Fruit fly (Drosophila melanogaster) whole organism, embryonic: ENCODE data around the gene CG8560.

ENCODE experiments used
- Antp ChIP-seq: fragments of 200-800 bp; sonication (Bioruptor generic); optimal IDR thresholded peaks from 3 replicates; lab custom pipeline; 2016; ENCODE audit warnings: missing biosample characterization, missing genetic modification characterization
- CG12104 ChIP-seq: fragments of 200-800 bp; sonication (Bioruptor generic); optimal IDR thresholded peaks from 3 replicates; lab custom pipeline; 2016; ENCODE audit warnings: missing biosample characterization, missing genetic modification characterization
- CG1233 ChIP-seq: fragments of 200-800 bp; sonication (Bioruptor generic); optimal IDR thresholded peaks from 4 replicates; lab custom pipeline; 2018; ENCODE audit warnings: missing biosample characterization, mild to moderate bottlenecking, missing genetic modification characterization
- CG12769 ChIP-seq: fragments of 200-800 bp; sonication (Bioruptor generic); optimal IDR thresholded peaks from 2 replicates; lab custom pipeline; 2019; ENCODE audit warnings: missing biosample characterization, mild to moderate bottlenecking, missing genetic modification characterization, moderate library complexity
- CG14441 ChIP-seq: fragments of 200-800 bp; sonication (Bioruptor generic); IDR thresholded peaks from 2 replicates; pipeline ENCODE4 v1.3.6; 2022; ENCODE audit warnings: missing biosample characterization, missing genetic modification characterization
- CG1647 ChIP-seq: fragments of 200-800 bp; sonication (Bioruptor generic); optimal IDR thresholded peaks from 3 replicates; lab custom pipeline; 2016; ENCODE audit warnings: missing biosample characterization, missing genetic modification characterization
- CG16813 ChIP-seq: fragments of 200-800 bp; sonication (Bioruptor generic); IDR thresholded peaks from 3 replicates; pipeline ENCODE4 v1.3.6; 2022; ENCODE audit warnings: missing biosample characterization, missing genetic modification characterization; ENCODE audit not compliant: partially characterized antibody
- CG17385 ChIP-seq: fragments of 200-800 bp; sonication (Bioruptor generic); optimal IDR thresholded peaks from 3 replicates; lab custom pipeline; 2018; ENCODE audit warnings: missing biosample characterization, mild to moderate bottlenecking, missing genetic modification characterization
- CG18262 ChIP-seq: fragments of 200-800 bp; optimal IDR thresholded peaks from 3 replicates; lab custom pipeline; 2019; ENCODE audit warnings: missing biosample characterization, mild to moderate bottlenecking, missing genetic modification characterization, moderate library complexity
- CG18619 ChIP-seq: fragments of 200-800 bp; sonication (Bioruptor generic); optimal IDR thresholded peaks from 3 replicates; lab custom pipeline; 2017; ENCODE audit warnings: missing biosample characterization, mild to moderate bottlenecking, missing genetic modification characterization
- CG18764 ChIP-seq: fragments of 200-800 bp; sonication (Bioruptor generic); optimal IDR thresholded peaks from 3 replicates; lab custom pipeline; 2016; ENCODE audit warnings: missing biosample characterization, missing genetic modification characterization
- CG31224 ChIP-seq: fragments of 200-800 bp; sonication (Bioruptor generic); IDR thresholded peaks from 2 replicates; pipeline ENCODE4 v1.3.6; 2022; ENCODE audit warnings: missing biosample characterization, missing genetic modification characterization
- CG33557 ChIP-seq: fragments of 200-800 bp; sonication (Bioruptor generic); optimal IDR thresholded peaks from 2 replicates; lab custom pipeline; 2019; ENCODE audit warnings: missing biosample characterization, mild to moderate bottlenecking, missing genetic modification characterization, moderate library complexity
- CG3407 ChIP-seq: fragments of 200-800 bp; sonication (Bioruptor generic); optimal IDR thresholded peaks from 2 replicates; lab custom pipeline; 2018; ENCODE audit warnings: missing biosample characterization, mild to moderate bottlenecking, missing genetic modification characterization
- CG3838 ChIP-seq: fragments of 200-800 bp; sonication (Bioruptor generic); optimal IDR thresholded peaks from 3 replicates; lab custom pipeline; 2016; ENCODE audit warnings: missing biosample characterization, missing genetic modification characterization
- CG3847 ChIP-seq: fragments of 200-800 bp; sonication (Bioruptor generic); IDR thresholded peaks from 2 replicates; pipeline ENCODE4 v1.3.6; 2022; ENCODE audit warnings: missing biosample characterization, missing genetic modification characterization
- CG5953 ChIP-seq: fragments of 200-800 bp; sonication (Bioruptor generic); IDR thresholded peaks from 2 replicates; pipeline ENCODE4 v1.3.6; 2022; ENCODE audit warnings: missing biosample characterization, missing genetic modification characterization
- CG7839 ChIP-seq: fragments of 200-800 bp; sonication (Bioruptor generic); optimal IDR thresholded peaks from 3 replicates; lab custom pipeline; 2018; ENCODE audit warnings: missing biosample characterization, mild to moderate bottlenecking, missing genetic modification characterization, moderate library complexity
- CG8089 ChIP-seq: fragments of 200-800 bp; sonication (Bioruptor generic); optimal IDR thresholded peaks from 3 replicates; lab custom pipeline; 2016; ENCODE audit warnings: missing biosample characterization, missing genetic modification characterization
- CG8478 ChIP-seq: fragments of >200 bp; optimal IDR thresholded peaks from 2 replicates; lab custom pipeline; 2018
- CG8765 ChIP-seq: fragments of 200-800 bp; sonication (Bioruptor generic); IDR thresholded peaks from 2 replicates; pipeline ENCODE4 v1.3.6; 2022; ENCODE audit warnings: missing biosample characterization, missing genetic modification characterization
- CG9437 ChIP-seq: fragments of 200-800 bp; sonication (Bioruptor generic); optimal IDR thresholded peaks from 2 replicates; lab custom pipeline; 2018; ENCODE audit warnings: missing biosample characterization, mild to moderate bottlenecking, missing genetic modification characterization
- CG9817 ChIP-seq: fragments of 200-800 bp; sonication (Bioruptor generic); optimal IDR thresholded peaks from 2 replicates; lab custom pipeline; 2018; ENCODE audit warnings: missing biosample characterization, mild to moderate bottlenecking, missing genetic modification characterization, moderate library complexity
- CoRest ChIP-seq: fragments of 200-800 bp; sonication (Bioruptor generic); optimal IDR thresholded peaks from 3 replicates; lab custom pipeline; 2018; ENCODE audit warnings: missing biosample characterization, mild to moderate bottlenecking, missing genetic modification characterization, moderate library complexity
- Ets97D ChIP-seq: fragments of 200-800 bp; sonication (Bioruptor generic); optimal IDR thresholded peaks from 3 replicates; lab custom pipeline; 2016; ENCODE audit warnings: missing biosample characterization, missing genetic modification characterization
- GATAe ChIP-seq: fragments of 200-800 bp; sonication (Bioruptor generic); conservative IDR thresholded peaks from 2 replicates; pipeline ENCODE4 v1.3.6; 2022; ENCODE audit warnings: missing biosample characterization, missing genetic modification characterization
- Ravus ChIP-seq: fragments of 200-800 bp; sonication (Bioruptor generic); IDR thresholded peaks from 2 replicates; pipeline ENCODE4 v1.3.6; 2022; ENCODE audit warnings: missing biosample characterization, missing genetic modification characterization
- Six4 ChIP-seq: fragments of 200-800 bp; sonication (Bioruptor generic); optimal IDR thresholded peaks from 2 replicates; lab custom pipeline; 2016; ENCODE audit warnings: missing biosample characterization, missing genetic modification characterization
- Ssrp ChIP-seq: fragments of 200-800 bp; sonication (Bioruptor generic); optimal IDR thresholded peaks from 2 replicates; lab custom pipeline; 2018; ENCODE audit warnings: missing biosample characterization, mild to moderate bottlenecking, missing genetic modification characterization, moderate library complexity
- bab2 ChIP-seq: fragments of 200-800 bp; sonication (Bioruptor generic); optimal IDR thresholded peaks from 2 replicates; lab custom pipeline; 2016; ENCODE audit warnings: missing biosample characterization, missing genetic modification characterization
- bbx ChIP-seq: fragments of 200-800 bp; sonication (Bioruptor generic); IDR thresholded peaks from 2 replicates; pipeline ENCODE4 v1.3.6; 2022; ENCODE audit warnings: missing biosample characterization, missing genetic modification characterization; ENCODE audit not compliant: partially characterized antibody
- cwo ChIP-seq: fragments of 200-800 bp; sonication (Bioruptor generic); optimal IDR thresholded peaks from 3 replicates; lab custom pipeline; 2017; ENCODE audit warnings: missing biosample characterization, missing genetic modification characterization, mild to moderate bottlenecking, moderate library complexity, missing genetic modification reagents
- dmrt99B ChIP-seq: fragments of 200-800 bp; sonication (Bioruptor generic); optimal IDR thresholded peaks from 2 replicates; lab custom pipeline; 2018; ENCODE audit warnings: missing biosample characterization, mild to moderate bottlenecking, missing genetic modification characterization, moderate library complexity
- emc ChIP-seq: fragments of 200-800 bp; sonication (Bioruptor generic); optimal IDR thresholded peaks from 2 replicates; lab custom pipeline; 2016; ENCODE audit warnings: missing biosample characterization, missing genetic modification characterization
- ewg ChIP-seq: fragments of 200-800 bp; sonication (Bioruptor generic); optimal IDR thresholded peaks from 3 replicates; lab custom pipeline; 2017; ENCODE audit warnings: mild to moderate bottlenecking, missing biosample characterization, missing genetic modification reagents, missing genetic modification characterization
- fd64A ChIP-seq: fragments of 200-800 bp; sonication (Bioruptor generic); optimal IDR thresholded peaks from 3 replicates; lab custom pipeline; 2018; ENCODE audit warnings: missing biosample characterization, mild to moderate bottlenecking, missing genetic modification characterization
- ftz-f1 ChIP-seq: fragments of 200-800 bp; sonication (Bioruptor generic); optimal IDR thresholded peaks from 2 replicates; lab custom pipeline; 2016; ENCODE audit warnings: missing biosample characterization, missing genetic modification characterization
- gfzf ChIP-seq: fragments of 200-800 bp; sonication (Bioruptor generic); optimal IDR thresholded peaks from 2 replicates; lab custom pipeline; 2016; ENCODE audit warnings: missing biosample characterization, mild to moderate bottlenecking, missing genetic modification characterization, moderate library complexity
- hkb ChIP-seq, 2 experiments: fragments of 200-800 bp in 1 of 2; fragments of >200 bp in 1 of 2; sonication (Bioruptor generic) in 1 of 2; IDR thresholded peaks in 1 of 2; optimal IDR thresholded peaks in 1 of 2; 2 replicates each; pipeline versions ENCODE4 v1.3.6 to Lab custom; 2017 to 2022; ENCODE audit warnings: missing biosample characterization in 1 of 2, missing genetic modification characterization in 1 of 2
- row ChIP-seq: fragments of 200-800 bp; sonication (Bioruptor generic); IDR thresholded peaks from 3 replicates; pipeline ENCODE4 v1.3.6; 2022; ENCODE audit warnings: missing biosample characterization, missing genetic modification characterization
- sisA ChIP-seq: fragments of 200-800 bp; sonication (Bioruptor generic); IDR thresholded peaks from 2 replicates; pipeline ENCODE4 v1.3.6; 2022; ENCODE audit warnings: missing biosample characterization, missing genetic modification characterization
- so ChIP-seq: fragments of 200-800 bp; sonication (Bioruptor generic); IDR thresholded peaks from 3 replicates; pipeline ENCODE4 v1.3.6; 2022; ENCODE audit warnings: missing biosample characterization, missing genetic modification characterization
- tin ChIP-seq: fragments of 200-800 bp; sonication (Bioruptor generic); optimal IDR thresholded peaks from 3 replicates; lab custom pipeline; 2016; ENCODE audit warnings: missing biosample characterization, missing genetic modification characterization
- tio ChIP-seq: fragments of 200-800 bp; sonication (Bioruptor generic); optimal IDR thresholded peaks from 2 replicates; lab custom pipeline; 2017; ENCODE audit warnings: missing biosample characterization, missing genetic modification characterization, inconsistent platforms
- twi ChIP-seq: fragments of 200-800 bp; optimal IDR thresholded peaks from 2 replicates; lab custom pipeline; 2019; ENCODE audit warnings: missing biosample characterization, mild to moderate bottlenecking, missing genetic modification characterization, moderate library complexity
- unpg ChIP-seq: fragments of 200-800 bp; sonication (Bioruptor generic); optimal IDR thresholded peaks from 3 replicates; lab custom pipeline; 2018; ENCODE audit warnings: missing biosample characterization, mild to moderate bottlenecking, missing genetic modification characterization, moderate library complexity
- vfl ChIP-seq: fragments of 200-800 bp; sonication (Bioruptor generic); optimal IDR thresholded peaks from 2 replicates; lab custom pipeline; 2016; ENCODE audit warnings: missing biosample characterization, missing genetic modification characterization
- wor ChIP-seq: fragments of 200-800 bp; sonication (Bioruptor generic); IDR thresholded peaks from 2 replicates; pipeline ENCODE4 v1.3.6; 2022; ENCODE audit warnings: missing biosample characterization, missing genetic modification characterization

The CG8560 gene

dm6 chr3L:7359827-7360323 lies 44.1 kb downstream of the CG8560 start, which contains the start of gene pst (continued):
- TF ChIP-seq CG18262, result no peak
- TF ChIP-seq CG12769 (tag; lab: Kevin White, UChicago), result peak; percentile 74
- no peak for TF ChIP-seq wor (GFP tag; lab: Robert Waterston, UW)
- TF ChIP-seq CG7839 (tag; lab: Kevin White, UChicago), result no peak
- TF ChIP-seq CG12104 (GFP tag; lab: Kevin White, UChicago), result no peak
- peak; percentile 53 for TF ChIP-seq Ets97D (GFP tag; lab: Kevin White, UChicago)
- peak; percentile 44 for TF ChIP-seq cwo (GFP tag; lab: Kevin White, UChicago)
- no peak for TF ChIP-seq CG18764
- TF ChIP-seq bab2, result no peak
- TF ChIP-seq gfzf (GFP tag; lab: Kevin White, UChicago), result peak; percentile 70
- TF ChIP-seq CG1647 (GFP tag; lab: Kevin White, UChicago), result no peak
- TF ChIP-seq CoRest (tag; lab: Kevin White, UChicago), result peak; percentile 67
- no peak for TF ChIP-seq CG33557 (GFP tag; lab: Kevin White, UChicago)
- no peak for TF ChIP-seq CG3838 (GFP tag; lab: Kevin White, UChicago)
- no peak for TF ChIP-seq CG18619
- TF ChIP-seq so (GFP tag; lab: Robert Waterston, UW), result no peak; the same call in 2 of the 3 replicates
- TF ChIP-seq ftz-f1, result no peak
- TF ChIP-seq CG8478, result no peak
- TF ChIP-seq CG5953 (GFP tag; lab: Robert Waterston, UW), result no peak; the same call in 1 of the 2 replicates
- no peak for TF ChIP-seq CG3847 (GFP tag; lab: Robert Waterston, UW)
- no peak for TF ChIP-seq hkb (optimal IDR thresholded peaks at IDR 0.05; lab: Kevin White, UChicago)
- peak; percentile 57; the same call in 1 of the 2 replicates for TF ChIP-seq hkb (GFP tag; IDR thresholded peaks at IDR 0.05; lab: Robert Waterston, UW)
- TF ChIP-seq bbx (GFP tag; lab: Robert Waterston, UW), result peak; percentile 69
- no peak for TF ChIP-seq tio (GFP tag; lab: Kevin White, UChicago)
- TF ChIP-seq CG14441 (GFP tag; lab: Robert Waterston, UW), result no peak
- TF ChIP-seq emc, result no peak

dm6 chr3L:7356386-7357117 lies 47.4 kb downstream of the CG8560 start, which contains the start of gene CTCF:
CTCF (minus strand) TSS chr3L:7356713.
- peak; percentile 16 for TF ChIP-seq ewg (GFP tag; lab: Kevin White, UChicago)
- no peak for TF ChIP-seq Ravus (GFP tag; lab: Robert Waterston, UW)
- TF ChIP-seq CG8765 (GFP tag; lab: Robert Waterston, UW), result no peak
- no peak for TF ChIP-seq fd64A (GFP tag; lab: Kevin White, UChicago)
- TF ChIP-seq CG17385 (GFP tag; lab: Kevin White, UChicago), result peak; percentile 19
- no peak for TF ChIP-seq CG3407
- TF ChIP-seq Antp (GFP tag; lab: Kevin White, UChicago), result peak; percentile 55
- TF ChIP-seq Ssrp (tag; lab: Kevin White, UChicago), result no peak
- TF ChIP-seq CG33557 (GFP tag; lab: Kevin White, UChicago), result peak; percentile 38
- peak; percentile 29 for TF ChIP-seq ftz-f1
- peak; percentile 16 for TF ChIP-seq CG9817 (tag; lab: Kevin White, UChicago)
- peak; percentile 35 for TF ChIP-seq twi
- TF ChIP-seq CG1233 (GFP tag; lab: Kevin White, UChicago), result peak; percentile 38
- TF ChIP-seq CG18764, result no peak
- TF ChIP-seq vfl (GFP tag; lab: Kevin White, UChicago), result no peak
- peak; percentile 2 for TF ChIP-seq CG8089 (GFP tag; lab: Kevin White, UChicago)
- peak; percentile 15 for TF ChIP-seq tin (GFP tag; lab: Kevin White, UChicago)
- peak; percentile 49 for TF ChIP-seq CG9437 (GFP tag; lab: Kevin White, UChicago)
- no peak for TF ChIP-seq CG31224 (GFP tag; lab: Robert Waterston, UW)
- peak; percentile 20 for TF ChIP-seq unpg (GFP tag; lab: Kevin White, UChicago)
- peak; percentile 3 for TF ChIP-seq Six4 (GFP tag; lab: Kevin White, UChicago)
- peak; percentile 77 for TF ChIP-seq CG16813
- peak; percentile 16 for TF ChIP-seq dmrt99B (tag; lab: Kevin White, UChicago)
- TF ChIP-seq sisA (GFP tag; lab: Robert Waterston, UW), result peak; percentile 19; the same call in 1 of the 2 replicates
- TF ChIP-seq GATAe, result peak; percentile 69
- peak; percentile 56; the same call in 2 of the 3 replicates for TF ChIP-seq row (GFP tag; lab: Robert Waterston, UW)
